Worm (Caenorhabditis elegans) whole organism, L3 larva: ENCODE results near the gene tbc-10.

ENCODE experiments used
- aly-2 ChIP-seq: fragments of 150-350 bp; optimal IDR thresholded peaks from 2 replicates; lab custom pipeline; 2014; ENCODE audit warnings: missing biosample characterization, missing genetic modification characterization
- ceh-16 ChIP-seq: sonication (generic microtip); optimal IDR thresholded peaks from 2 replicates; lab custom pipeline; 2017; ENCODE audit warnings: missing biosample characterization, missing genetic modification characterization
- ceh-28 ChIP-seq: fragments of 150-350 bp; optimal IDR thresholded peaks from 2 replicates; lab custom pipeline; 2014; ENCODE audit warnings: missing biosample characterization, missing genetic modification reagents, missing genetic modification characterization
- ceh-82 ChIP-seq: fragments of 150-350 bp; optimal IDR thresholded peaks from 2 replicates; lab custom pipeline; 2014; ENCODE audit warnings: missing biosample characterization, missing genetic modification characterization
- ceh-9 ChIP-seq: sonication (generic microtip); optimal IDR thresholded peaks from 2 replicates; lab custom pipeline; 2018; ENCODE audit warnings: missing biosample characterization, missing genetic modification characterization
- daf-12 ChIP-seq: fragments of 150-350 bp; optimal IDR thresholded peaks from 2 replicates; lab custom pipeline; 2014; ENCODE audit warnings: missing biosample characterization, missing genetic modification reagents, missing genetic modification characterization
- egl-27 ChIP-seq: sonication (generic microtip); optimal IDR thresholded peaks from 4 replicates; lab custom pipeline; 2017; ENCODE audit warnings: missing biosample characterization, missing genetic modification reagents, missing genetic modification characterization
- egl-5 ChIP-seq: fragments of 150-350 bp; optimal IDR thresholded peaks from 2 replicates; lab custom pipeline; 2017; ENCODE audit warnings: missing biosample characterization, missing genetic modification reagents, missing genetic modification characterization, inconsistent platforms
- elt-2 ChIP-seq: sonication (generic microtip); optimal IDR thresholded peaks from 2 replicates; lab custom pipeline; 2016; ENCODE audit warnings: missing genetic modification reagents, mild to moderate bottlenecking, missing genetic modification characterization, missing compliant biosample characterization
- elt-3 ChIP-seq, 3 experiments: fragments of 150-350 bp in 1 of 3; sonication (generic microtip) in 2 of 3; optimal IDR thresholded peaks; 2 replicates in 2 of 3; 4 replicates in 1 of 3; lab custom pipeline; 2014 to 2017; ENCODE audit warnings: missing biosample characterization in 3 of 3, missing genetic modification characterization in 3 of 3
- fkh-2 ChIP-seq: fragments of 150-350 bp; optimal IDR thresholded peaks from 2 replicates; lab custom pipeline; 2014; ENCODE audit warnings: missing biosample characterization, missing genetic modification reagents, missing genetic modification characterization
- fos-1 ChIP-seq: fragments of 150-350 bp; optimal IDR thresholded peaks from 2 replicates; lab custom pipeline; 2014; ENCODE audit warnings: missing biosample characterization, missing genetic modification characterization
- hmg-11 ChIP-seq: sonication (generic microtip); optimal IDR thresholded peaks from 2 replicates; lab custom pipeline; 2016; ENCODE audit warnings: missing genetic modification characterization, missing compliant biosample characterization
- jun-1 ChIP-seq: fragments of 150-350 bp; optimal IDR thresholded peaks from 2 replicates; lab custom pipeline; 2014; ENCODE audit warnings: missing biosample characterization, missing genetic modification reagents, missing genetic modification characterization
- lin-15B ChIP-seq: fragments of 150-350 bp; optimal IDR thresholded peaks from 2 replicates; lab custom pipeline; 2014; ENCODE audit warnings: missing biosample characterization, missing genetic modification characterization
- lin-39 ChIP-seq: fragments of 150-350 bp; optimal IDR thresholded peaks from 2 replicates; lab custom pipeline; 2018; ENCODE audit warnings: missing biosample characterization, missing genetic modification reagents, missing genetic modification characterization
- lsy-12 ChIP-seq: sonication (generic microtip); optimal IDR thresholded peaks from 2 replicates; lab custom pipeline; 2016; ENCODE audit warnings: mild to moderate bottlenecking, missing genetic modification characterization, missing compliant biosample characterization
- mdl-1 ChIP-seq: fragments of 150-350 bp; optimal IDR thresholded peaks from 2 replicates; lab custom pipeline; 2014; ENCODE audit warnings: missing biosample characterization, missing genetic modification characterization
- mml-1 ChIP-seq: fragments of 150-350 bp; sonication (generic microtip); optimal IDR thresholded peaks from 3 replicates; lab custom pipeline; 2014; ENCODE audit warnings: missing biosample characterization, missing genetic modification characterization
- nfya-1 ChIP-seq: sonication (generic microtip); optimal IDR thresholded peaks from 2 replicates; lab custom pipeline; 2017; ENCODE audit warnings: missing genetic modification characterization, mild to moderate bottlenecking, missing compliant biosample characterization, antibody characterized with exemption, moderate library complexity; ENCODE audit not compliant: insufficient read depth
- nhr-23 ChIP-seq: fragments of 150-350 bp; optimal IDR thresholded peaks from 2 replicates; lab custom pipeline; 2014; ENCODE audit warnings: missing biosample characterization, missing genetic modification reagents, missing genetic modification characterization
- nhr-25 ChIP-seq: sonication (generic microtip); optimal IDR thresholded peaks from 2 replicates; lab custom pipeline; 2017; ENCODE audit warnings: missing biosample characterization, missing genetic modification characterization
- nhr-28 ChIP-seq: fragments of 150-350 bp; optimal IDR thresholded peaks from 2 replicates; lab custom pipeline; 2014; ENCODE audit warnings: missing biosample characterization, missing genetic modification characterization
- nhr-67 ChIP-seq: fragments of 150-350 bp; optimal IDR thresholded peaks from 2 replicates; lab custom pipeline; 2014; ENCODE audit warnings: missing biosample characterization, missing genetic modification characterization
- nhr-77 ChIP-seq: fragments of 150-350 bp; optimal IDR thresholded peaks from 2 replicates; lab custom pipeline; 2014; ENCODE audit warnings: missing biosample characterization, missing genetic modification characterization
- pha-4 ChIP-seq: fragments of 150-350 bp; optimal IDR thresholded peaks from 2 replicates; lab custom pipeline; 2014; ENCODE audit warnings: missing biosample characterization, missing genetic modification reagents, missing genetic modification characterization
- pqm-1 ChIP-seq: fragments of 150-350 bp; optimal IDR thresholded peaks from 2 replicates; lab custom pipeline; 2017; ENCODE audit warnings: missing biosample characterization, missing genetic modification characterization, inconsistent platforms
- sea-2 ChIP-seq: fragments of 150-350 bp; sonication (generic microtip); optimal IDR thresholded peaks from 4 replicates; lab custom pipeline; 2014; ENCODE audit warnings: missing biosample characterization, missing genetic modification reagents, missing genetic modification characterization
- skn-1 ChIP-seq: fragments of 150-350 bp; optimal IDR thresholded peaks from 2 replicates; lab custom pipeline; 2014; ENCODE audit warnings: missing biosample characterization, missing genetic modification characterization
- unc-39 ChIP-seq: sonication (generic microtip); optimal IDR thresholded peaks from 4 replicates; lab custom pipeline; 2017; ENCODE audit warnings: missing biosample characterization, missing genetic modification characterization
- zag-1 ChIP-seq: fragments of 150-350 bp; optimal IDR thresholded peaks from 2 replicates; lab custom pipeline; 2014; ENCODE audit warnings: missing biosample characterization, missing genetic modification characterization

Gene tbc-10

ce11 chrIII:944346-944745 is 38.7 kb upstream of the tbc-10 start:
- peak; percentile 71 for TF ChIP-seq elt-2
- TF ChIP-seq, all 47 proteins: peak for 1; not testable (repeated sequence) for 46

- TF ChIP-seq elt-2 (peak; percentile 79), lsy-12 (tag; lab: Kevin White, UChicago) (no peak), pqm-1 (tag; lab: Kevin White, UChicago) (peak; percentile 15), pha-4 (tag; lab: Kevin White, UChicago) (peak; percentile 19)
These were observed 36.8 kb upstream of the tbc-10 start, which contains the start of gene fbxa-60 for ce11 chrIII:946250-946725. Gene fbxa-60, minus strand, starts transcription at chrIII:946300.

ce11 chrIII:950472-950871 is 32.6 kb upstream of the tbc-10 start, which contains the start of the genes fbxa-67 and fbxa-11:
Gene fbxa-67, minus strand, starts transcription at chrIII:950670.
Gene fbxa-11, plus strand, starts transcription at chrIII:950869.
- TF ChIP-seq elt-2 (peak; percentile 19), nhr-23 (tag; lab: Kevin White, UChicago) (no peak), pha-4 (tag; lab: Kevin White, UChicago) (peak; percentile 50), jun-1 (tag; lab: Kevin White, UChicago) (peak; percentile 0), lin-15B (tag; lab: Kevin White, UChicago) (peak; percentile 0), nfya-1 (peak; percentile 14)
- TF ChIP-seq, all 47 proteins: peak for 5

DNA sequence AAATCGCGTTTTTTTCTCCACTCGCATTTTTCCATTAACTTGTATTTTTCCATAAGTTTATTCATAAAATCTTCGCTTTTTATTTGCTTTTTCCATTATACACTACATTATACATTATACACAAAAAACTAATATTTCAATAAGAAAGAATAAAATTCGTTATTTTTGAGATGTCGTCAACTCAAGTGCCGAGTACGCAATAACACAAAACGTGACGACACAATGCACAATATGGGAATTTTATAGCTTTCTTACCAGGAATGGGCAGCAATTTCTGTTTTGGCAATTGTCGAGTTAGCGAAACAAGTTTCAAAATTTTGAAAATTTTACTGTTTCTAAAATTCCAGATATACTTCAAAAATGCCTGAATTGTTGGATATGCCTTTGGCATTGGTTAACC is 30.9 kb upstream of the tbc-10 start, which contains the start of gene fbxa-10:
Gene fbxa-10, plus strand, starts transcription at position 207 of the 400 bp plus-strand sequence.
- TF ChIP-seq egl-5 (tag; lab: Kevin White, UChicago) (peak; percentile 2), pha-4 (tag; lab: Kevin White, UChicago) (peak; percentile 30), nfya-1 (no peak), lin-39 (no peak), lsy-12 (tag; lab: Kevin White, UChicago) (no peak), skn-1 (no peak), nhr-28 (tag; lab: Kevin White, UChicago) (no peak), hmg-11 (tag; lab: Kevin White, UChicago) (peak; percentile 59)

DNA sequence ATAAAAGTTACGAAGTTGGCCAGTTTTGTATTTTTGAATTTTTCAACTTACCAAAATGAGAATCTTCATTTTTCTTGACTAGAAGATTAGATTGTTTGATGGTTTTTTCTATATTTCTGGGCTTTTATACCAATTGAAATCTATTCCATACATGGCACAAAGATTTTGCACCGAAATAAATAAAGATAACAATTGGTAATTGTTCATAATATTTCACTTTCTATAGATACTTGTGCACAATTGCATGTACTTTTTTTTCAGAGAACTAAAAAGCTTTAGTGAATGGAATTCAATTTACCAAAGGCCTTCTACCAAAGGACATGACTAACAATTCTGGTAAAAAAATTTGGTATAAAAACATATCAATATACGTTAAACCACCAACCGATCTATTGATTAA is 28.5 kb upstream of the tbc-10 start, which contains the start of the genes T12B5.15 and T12B5.14:
Gene T12B5.15, minus strand, starts transcription at position 101 of the 400 bp plus-strand sequence.
Gene T12B5.14, plus strand, starts transcription at position 321 of the 400 bp plus-strand sequence.
- TF ChIP-seq nhr-77 (tag; lab: Kevin White, UChicago) (no peak), lin-15B (tag; lab: Kevin White, UChicago) (no peak), lsy-12 (tag; lab: Kevin White, UChicago) (no peak), ceh-9 (tag; lab: Kevin White, UChicago) (no peak), sea-2 (no peak), nhr-25 (tag; lab: Kevin White, UChicago) (no peak), lin-39 (no peak), unc-39 (tag; lab: Kevin White, UChicago) (no peak), elt-3 (tag; optimal IDR thresholded peaks at IDR 0.05; lab: Kevin White, UChicago) (no peak), fkh-2 (tag; lab: Kevin White, UChicago) (no peak), mdl-1 (tag; lab: Kevin White, UChicago) (no peak), egl-27 (tag; lab: Kevin White, UChicago) (no peak), nhr-67 (no peak)

ce11 chrIII:955981-956380 is 27.1 kb upstream of the tbc-10 start, which contains the start of gene fbxa-54:
Gene fbxa-54, plus strand, starts transcription at chrIII:956334.
- no peak for TF ChIP-seq mml-1 (tag; lab: Kevin White, UChicago)
- TF ChIP-seq ceh-28 (tag; lab: Kevin White, UChicago): no peak
- TF ChIP-seq ceh-82 (tag; lab: Kevin White, UChicago): no peak
- no peak for TF ChIP-seq daf-12 (tag; lab: Kevin White, UChicago)
- TF ChIP-seq fos-1 (tag; lab: Kevin White, UChicago): no peak
- no peak for TF ChIP-seq elt-3 (tag; optimal IDR thresholded peaks at IDR 0.05; lab: Kevin White, UChicago)
- TF ChIP-seq elt-2: peak; percentile 70
- no peak for TF ChIP-seq zag-1 (tag; lab: Kevin White, UChicago)
- no peak for TF ChIP-seq ceh-16 (tag; lab: Kevin White, UChicago)
- TF ChIP-seq hmg-11 (tag; lab: Kevin White, UChicago): no peak
- no peak for TF ChIP-seq skn-1
- peak; percentile 66 for TF ChIP-seq pha-4 (tag; lab: Kevin White, UChicago)
- TF ChIP-seq aly-2 (tag; lab: Kevin White, UChicago): no peak
